Worm (Caenorhabditis elegans) whole organism, early embryonic: ENCODE measurements around the gene srw-51.

Source experiments
- F13C5.2 ChIP-seq: sonication (generic microtip); optimal IDR thresholded peaks from 2 replicates; lab custom pipeline; 2017; ENCODE audit warnings: mild to moderate bottlenecking, missing genetic modification characterization, inconsistent platforms, missing compliant biosample characterization
- ama-1 ChIP-seq: fragments of 150-350 bp; optimal IDR thresholded peaks from 2 replicates; lab custom pipeline; 2014
- ceh-13 ChIP-seq: fragments of 200-800 bp; sonication (Bioruptor generic); optimal IDR thresholded peaks from 2 replicates; lab custom pipeline; 2018; ENCODE audit warnings: mild to moderate bottlenecking, missing genetic modification characterization, missing compliant biosample characterization
- ets-7 ChIP-seq: sonication (generic microtip); optimal IDR thresholded peaks from 2 replicates; lab custom pipeline; 2016; ENCODE audit warnings: missing genotype, missing genetic modification characterization, missing compliant biosample characterization
- flt-1 ChIP-seq: fragments of 200-800 bp; sonication (Bioruptor generic); IDR thresholded peaks from 2 replicates; pipeline ENCODE4 v1.3.6; 2022; ENCODE audit warnings: missing genetic modification characterization, missing compliant biosample characterization
- hmbx-1 ChIP-seq: sonication (generic microtip); optimal IDR thresholded peaks from 2 replicates; lab custom pipeline; 2016; ENCODE audit warnings: mild to moderate bottlenecking, missing genetic modification characterization, missing compliant biosample characterization
- pes-1 ChIP-seq: fragments of 200-800 bp; sonication (Bioruptor generic); IDR thresholded peaks from 2 replicates; pipeline ENCODE4 v1.3.6; 2022; ENCODE audit warnings: missing genetic modification reagents, missing genetic modification characterization, missing compliant biosample characterization
- sea-1 ChIP-seq: fragments of 200-800 bp; sonication (Bioruptor generic); conservative IDR thresholded peaks from 2 replicates; pipeline ENCODE4 v1.3.6; 2022; ENCODE audit warnings: missing genetic modification characterization, missing compliant biosample characterization
- tbx-11 ChIP-seq: fragments of 200-800 bp; sonication (Bioruptor generic); IDR thresholded peaks from 2 replicates; pipeline ENCODE4 v1.3.6; 2022; ENCODE audit warnings: missing genetic modification characterization, missing compliant biosample characterization
- tbx-37 ChIP-seq: fragments of 200-800 bp; sonication (Bioruptor generic); conservative IDR thresholded peaks from 2 replicates; pipeline ENCODE4 v1.3.6; 2022; ENCODE audit warnings: missing genetic modification reagents, missing genetic modification characterization, missing compliant biosample characterization
- tra-4 ChIP-seq: sonication (generic microtip); optimal IDR thresholded peaks from 2 replicates; lab custom pipeline; 2017; ENCODE audit warnings: missing genetic modification characterization, missing compliant biosample characterization

- TF ChIP-seq ama-1 (lab: Kevin White, UChicago) (no peak), hmbx-1 (tag; lab: Kevin White, UChicago) (no peak), tbx-11 (GFP tag; lab: Robert Waterston, UW) (no peak), ceh-13 (GFP tag; lab: Kevin White, UChicago) (no peak), ets-7 (tag; lab: Kevin White, UChicago) (no peak), pes-1 (GFP tag; lab: Robert Waterston, UW) (no peak), sea-1 (GFP tag; lab: Robert Waterston, UW) (no peak), tra-4 (no peak), flt-1 (GFP tag; lab: Robert Waterston, UW) (no peak), F13C5.2 (tag; lab: Kevin White, UChicago) (no peak), tbx-37 (no peak)
Observed at ce11 chrV:17167457-17167856, 3.3 kb downstream of the srw-51 start, which contains the start of gene srz-66.
